Fruit fly (Drosophila melanogaster): Measurements from ENCODE around the gene CG12522.

The CG12522 gene

dm6 chr3L:11150735-11151287 is 42.8 kb downstream of the CG12522 start, which contains the start of gene CG6216:
CG6216 (minus strand) TSS chr3L:11150785.
- TF ChIP-seq h (optimal IDR thresholded peaks at IDR 0.05): no peak
- no peak for TF ChIP-seq Myc (optimal IDR thresholded peaks at IDR 0.05)
- TF ChIP-seq psq (optimal IDR thresholded peaks at IDR 0.05): no peak
- TF ChIP-seq ttk (optimal IDR thresholded peaks at IDR 0.05): no peak
- TF ChIP-seq insv (optimal IDR thresholded peaks at IDR 0.05): no peak
- no peak for TF ChIP-seq Sin3A (optimal IDR thresholded peaks at IDR 0.05)

dm6 chr3L:11155380-11155779 is 47.3 kb downstream of the CG12522 start:
- TF ChIP-seq psq (optimal IDR thresholded peaks at IDR 0.05) (no peak), ttk (optimal IDR thresholded peaks at IDR 0.05) (no peak), h (optimal IDR thresholded peaks at IDR 0.05) (no peak), Sin3A (optimal IDR thresholded peaks at IDR 0.05) (no peak)
